Worm (Caenorhabditis elegans): Measurements from ENCODE around the gene F21C10.1.

Gene F21C10.1

ce11 chrV:9152339-9152738 lies 20.2 kb downstream of the F21C10.1 start:
- no peak for TF ChIP-seq hmg-11 (tag; optimal IDR thresholded peaks at IDR 0.05)
- TF ChIP-seq nhr-25 (tag; optimal IDR thresholded peaks at IDR 0.05): peak; percentile 16

- TF ChIP-seq lin-15B (tag; optimal IDR thresholded peaks at IDR 0.05): no peak
- TF ChIP-seq nhr-25 (tag; optimal IDR thresholded peaks at IDR 0.05): no peak
- TF ChIP-seq ceh-16 (tag; optimal IDR thresholded peaks at IDR 0.05): no peak
Observed at ce11 chrV:9154772-9155171, 22.6 kb downstream of the F21C10.1 start, which contains the start of gene B0222.5. TSS of gene B0222.5 (minus strand) at chrV:9154872.

- no peak for TF ChIP-seq snpc-4 (tag; optimal IDR thresholded peaks at IDR 0.05)
- TF ChIP-seq sea-2 (GFP tag; optimal IDR thresholded peaks at IDR 0.05): no peak
- TF ChIP-seq aly-2 (tag; optimal IDR thresholded peaks at IDR 0.05): no peak
- TF ChIP-seq unc-62 (GFP tag; optimal IDR thresholded peaks at IDR 0.05): no peak
- TF ChIP-seq pha-4 (tag; optimal IDR thresholded peaks at IDR 0.05): no peak
- TF ChIP-seq skn-1 (tag; optimal IDR thresholded peaks at IDR 0.05): no peak
- no peak for TF ChIP-seq nhr-28 (tag; optimal IDR thresholded peaks at IDR 0.05)
- no peak for TF ChIP-seq nhr-67 (tag; optimal IDR thresholded peaks at IDR 0.05)
- TF ChIP-seq nfya-1 (tag; optimal IDR thresholded peaks at IDR 0.05; ENCODE audit: insufficient read depth): no peak
- TF ChIP-seq mdl-1 (tag; optimal IDR thresholded peaks at IDR 0.05): no peak
- TF ChIP-seq jun-1 (tag; optimal IDR thresholded peaks at IDR 0.05): no peak
Observed at ce11 chrV:9155616-9156015, 23.5 kb downstream of the F21C10.1 start.

- TF ChIP-seq ZK546.5 (tag; optimal IDR thresholded peaks at IDR 0.05) (no peak), snpc-4 (tag; optimal IDR thresholded peaks at IDR 0.05) (no peak), nhr-43 (tag; optimal IDR thresholded peaks at IDR 0.05; ENCODE audit: poor library complexity, severe bottlenecking) (no peak), egl-27 (tag; optimal IDR thresholded peaks at IDR 0.05) (no peak), lin-39 (tag; optimal IDR thresholded peaks at IDR 0.05) (no peak), fos-1 (tag; optimal IDR thresholded peaks at IDR 0.05) (no peak)
Observed at ce11 chrV:9156679-9157078, 24.5 kb downstream of the F21C10.1 start, which contains the start of gene B0222.15. TSS of gene B0222.15 (minus strand) at chrV:9156779.

- TF ChIP-seq fkh-10 (GFP tag; optimal IDR thresholded peaks at IDR 0.05): peak; percentile 96
- no peak for TF ChIP-seq mml-1 (tag; optimal IDR thresholded peaks at IDR 0.05)
- TF ChIP-seq lin-15B (tag; optimal IDR thresholded peaks at IDR 0.05): no peak
- TF ChIP-seq pqm-1 (tag; optimal IDR thresholded peaks at IDR 0.05): no peak
Observed at ce11 chrV:9157597-9157996, 25.5 kb downstream of the F21C10.1 start.

ce11 chrV:9159146-9159717 lies 27.1 kb downstream of the F21C10.1 start:
- peak; percentile 34 for TF ChIP-seq nfya-1 (tag; optimal IDR thresholded peaks at IDR 0.05; ENCODE audit: insufficient read depth)
- peak; percentile 88 for TF ChIP-seq nhr-25 (tag; optimal IDR thresholded peaks at IDR 0.05)
- TF ChIP-seq ama-1 (optimal IDR thresholded peaks at IDR 0.05): peak; percentile 68

ce11 chrV:9160224-9160886 lies 28.2 kb downstream of the F21C10.1 start, which contains the start of gene col-144:
TSS of gene col-144 (minus strand) at chrV:9160642.
- TF ChIP-seq unc-39 (tag; optimal IDR thresholded peaks at IDR 0.05): no peak
- peak; percentile 17 for TF ChIP-seq nfya-1 (tag; optimal IDR thresholded peaks at IDR 0.05; ENCODE audit: insufficient read depth)
- TF ChIP-seq nhr-12 (tag; optimal IDR thresholded peaks at IDR 0.05): no peak
- no peak for TF ChIP-seq ceh-28 (tag; optimal IDR thresholded peaks at IDR 0.05)
- peak; percentile 70 for TF ChIP-seq nhr-25 (tag; optimal IDR thresholded peaks at IDR 0.05)
- no peak for TF ChIP-seq aly-2 (tag; optimal IDR thresholded peaks at IDR 0.05)
- no peak for TF ChIP-seq tbx-2 (tag; optimal IDR thresholded peaks at IDR 0.05)
- no peak for TF ChIP-seq nhr-28 (tag; optimal IDR thresholded peaks at IDR 0.05)
- no peak for TF ChIP-seq ceh-82 (tag; optimal IDR thresholded peaks at IDR 0.05)
- no peak for TF ChIP-seq lin-15B (tag; optimal IDR thresholded peaks at IDR 0.05)
- peak; percentile 73 for TF ChIP-seq ama-1 (optimal IDR thresholded peaks at IDR 0.05)
- TF ChIP-seq fkh-10 (GFP tag; optimal IDR thresholded peaks at IDR 0.05): no peak
- no peak for TF ChIP-seq sea-2 (GFP tag; optimal IDR thresholded peaks at IDR 0.05)
- TF ChIP-seq hmg-11 (tag; optimal IDR thresholded peaks at IDR 0.05): no peak
- no peak for TF ChIP-seq ztf-4 (tag; optimal IDR thresholded peaks at IDR 0.05)
- no peak for TF ChIP-seq fkh-2 (tag; optimal IDR thresholded peaks at IDR 0.05)
- peak in 1 of 3 experiments; percentile 12 for TF ChIP-seq elt-3 (tag; optimal IDR thresholded peaks at IDR 0.05)
- TF ChIP-seq nhr-11 (tag; optimal IDR thresholded peaks at IDR 0.05): no peak
- no peak for TF ChIP-seq nhr-77 (tag; optimal IDR thresholded peaks at IDR 0.05)
- TF ChIP-seq nhr-23 (tag; optimal IDR thresholded peaks at IDR 0.05): no peak
- TF ChIP-seq daf-12 (tag; optimal IDR thresholded peaks at IDR 0.05): no peak
- TF ChIP-seq nhr-43 (tag; optimal IDR thresholded peaks at IDR 0.05; ENCODE audit: poor library complexity, severe bottlenecking): peak; percentile 57
- TF ChIP-seq snpc-4 (tag; optimal IDR thresholded peaks at IDR 0.05): no peak
- TF ChIP-seq jun-1 (tag; optimal IDR thresholded peaks at IDR 0.05): no peak
- no peak for TF ChIP-seq skn-1 (tag; optimal IDR thresholded peaks at IDR 0.05)

All from whole organism, L3 larva.